Fruit fly (Drosophila melanogaster) whole organism, prepupa: Measurements from ENCODE around the gene CG9368.

Source experiments
- CG10669 ChIP-seq: fragments of 200-800 bp; sonication (Bioruptor generic); optimal IDR thresholded peaks from 3 replicates; lab custom pipeline; 2018; ENCODE audit warnings: missing biosample characterization, mild to moderate bottlenecking, missing genetic modification characterization, moderate library complexity
- CG11294 ChIP-seq: fragments of 200-800 bp; sonication (Bioruptor generic); IDR thresholded peaks from 2 replicates; pipeline ENCODE4 v1.3.6; 2022; ENCODE audit warnings: missing biosample characterization, missing genetic modification characterization
- CG11762 ChIP-seq: fragments of 200-800 bp; sonication (Bioruptor generic); optimal IDR thresholded peaks from 3 replicates; lab custom pipeline; 2016; ENCODE audit warnings: missing biosample characterization, missing genetic modification characterization; ENCODE audit not compliant: insufficient read depth
- CG31627 ChIP-seq: fragments of 200-800 bp; sonication (Bioruptor generic); optimal IDR thresholded peaks from 3 replicates; lab custom pipeline; 2016; ENCODE audit warnings: missing biosample characterization, missing genetic modification characterization
- CG34406 ChIP-seq: fragments of 200-800 bp; sonication (Bioruptor generic); optimal IDR thresholded peaks from 3 replicates; lab custom pipeline; 2016; ENCODE audit warnings: missing biosample characterization, missing genetic modification characterization
- CG3919 ChIP-seq: fragments of 200-800 bp; sonication (Bioruptor generic); optimal IDR thresholded peaks from 3 replicates; lab custom pipeline; 2016; ENCODE audit warnings: missing biosample characterization, missing genetic modification characterization
- CG4318 ChIP-seq: fragments of 200-800 bp; sonication (Bioruptor generic); optimal IDR thresholded peaks from 3 replicates; lab custom pipeline; 2017; ENCODE audit warnings: missing biosample characterization, mild to moderate bottlenecking, missing genetic modification characterization
- CG6163 ChIP-seq: fragments of 200-800 bp; sonication (Bioruptor generic); IDR thresholded peaks from 3 replicates; pipeline ENCODE4 v1.3.6; 2022; ENCODE audit warnings: missing biosample characterization, missing genetic modification characterization
- CG6792 ChIP-seq: fragments of 200-800 bp; sonication (Bioruptor generic); optimal IDR thresholded peaks from 3 replicates; lab custom pipeline; 2016; ENCODE audit warnings: missing biosample characterization, missing genetic modification characterization
- CG7368 ChIP-seq: fragments of 200-800 bp; sonication (Bioruptor generic); optimal IDR thresholded peaks from 3 replicates; lab custom pipeline; 2016; ENCODE audit warnings: missing biosample characterization, missing genetic modification characterization
- CG8119 ChIP-seq: fragments of 200-800 bp; sonication (Bioruptor generic); IDR thresholded peaks from 3 replicates; pipeline ENCODE4 v1.3.6; 2022; ENCODE audit warnings: missing biosample characterization, missing genetic modification characterization
- CG8319 ChIP-seq: fragments of 200-800 bp; sonication (Bioruptor generic); optimal IDR thresholded peaks from 3 replicates; lab custom pipeline; 2016; ENCODE audit warnings: missing biosample characterization, missing genetic modification characterization
- CG8632 ChIP-seq: fragments of 200-800 bp; sonication (Bioruptor generic); optimal IDR thresholded peaks from 3 replicates; lab custom pipeline; 2016; ENCODE audit warnings: missing biosample characterization, missing genetic modification characterization
- Eip78C ChIP-seq: fragments of 200-800 bp; sonication (Bioruptor generic); peaks from one replicate; lab custom pipeline; 2016; ENCODE audit warnings: missing biosample characterization, missing genetic modification characterization
- Eip93F ChIP-seq: fragments of 200-800 bp; sonication (Bioruptor generic); optimal IDR thresholded peaks from 2 replicates; lab custom pipeline; 2016; ENCODE audit warnings: missing biosample characterization, mild to moderate bottlenecking, missing genetic modification characterization
- Gug ChIP-seq: fragments of 200-800 bp; sonication (Bioruptor generic); IDR thresholded peaks from 2 replicates; pipeline ENCODE4 v1.3.6; 2022; ENCODE audit warnings: missing biosample characterization, missing genetic modification characterization
- Hr38 ChIP-seq: sonication (Bioruptor generic); optimal IDR thresholded peaks from 2 replicates; lab custom pipeline; 2016; ENCODE audit warnings: missing biosample characterization, missing genetic modification characterization
- Hr4 ChIP-seq: fragments of 200-800 bp; sonication (Bioruptor generic); optimal IDR thresholded peaks from 3 replicates; lab custom pipeline; 2016; ENCODE audit warnings: missing biosample characterization, missing genetic modification characterization
- Met ChIP-seq: fragments of 200-800 bp; sonication (Bioruptor generic); optimal IDR thresholded peaks from 3 replicates; lab custom pipeline; 2016; ENCODE audit warnings: missing biosample characterization, missing genetic modification characterization
- OdsH ChIP-seq: fragments of 200-800 bp; sonication (Bioruptor generic); optimal IDR thresholded peaks from 3 replicates; lab custom pipeline; 2016; ENCODE audit warnings: missing biosample characterization, missing genetic modification characterization
- Smox ChIP-seq: fragments of 200-800 bp; sonication (Bioruptor generic); optimal IDR thresholded peaks from 3 replicates; lab custom pipeline; 2016; ENCODE audit warnings: missing biosample characterization, missing genetic modification characterization
- Sox102F ChIP-seq: fragments of 200-800 bp; sonication (Bioruptor generic); optimal IDR thresholded peaks from 2 replicates; lab custom pipeline; 2016; ENCODE audit warnings: missing biosample characterization, mild to moderate bottlenecking, missing genetic modification characterization
- Sox14 ChIP-seq: fragments of 200-800 bp; sonication (Bioruptor generic); optimal IDR thresholded peaks from 3 replicates; lab custom pipeline; 2016; ENCODE audit warnings: missing biosample characterization, missing genetic modification characterization
- achi ChIP-seq: fragments of 200-800 bp; sonication (Bioruptor generic); optimal IDR thresholded peaks from 3 replicates; lab custom pipeline; 2016; ENCODE audit warnings: missing biosample characterization, missing genetic modification characterization
- acj6 ChIP-seq: fragments of 200-800 bp; sonication (Bioruptor generic); optimal IDR thresholded peaks from 3 replicates; lab custom pipeline; 2016; ENCODE audit warnings: missing biosample characterization, missing genetic modification characterization
- dac ChIP-seq: fragments of 200-800 bp; sonication (Bioruptor generic); optimal IDR thresholded peaks from 2 replicates; lab custom pipeline; 2017; ENCODE audit warnings: missing biosample characterization, mild to moderate bottlenecking, missing genetic modification characterization
- eg ChIP-seq: fragments of 200-800 bp; sonication (Bioruptor generic); IDR thresholded peaks from 3 replicates; pipeline ENCODE4 v1.3.6; 2022; ENCODE audit warnings: missing biosample characterization, missing genetic modification characterization
- esn ChIP-seq: fragments of 200-800 bp; sonication (Bioruptor generic); optimal IDR thresholded peaks from 2 replicates; lab custom pipeline; 2016; ENCODE audit warnings: missing biosample characterization, mild to moderate bottlenecking, missing genetic modification characterization, moderate library complexity
- fd59A ChIP-seq: fragments of 200-800 bp; sonication (Bioruptor generic); optimal IDR thresholded peaks from 2 replicates; lab custom pipeline; 2017; ENCODE audit warnings: missing biosample characterization, mild to moderate bottlenecking, missing genetic modification characterization, missing genetic modification reagents
- fd85E ChIP-seq: fragments of 200-800 bp; sonication (Bioruptor generic); optimal IDR thresholded peaks from 3 replicates; lab custom pipeline; 2016; ENCODE audit warnings: missing biosample characterization, missing genetic modification characterization
- fkh ChIP-seq: fragments of 200-800 bp; sonication (Bioruptor generic); optimal IDR thresholded peaks from 3 replicates; lab custom pipeline; 2017; ENCODE audit warnings: missing biosample characterization, mild to moderate bottlenecking, missing genetic modification characterization, moderate library complexity
- pdm3 ChIP-seq: fragments of 200-800 bp; sonication (Bioruptor generic); optimal IDR thresholded peaks from 3 replicates; lab custom pipeline; 2016; ENCODE audit warnings: missing biosample characterization, missing genetic modification characterization
- svp ChIP-seq: fragments of 200-800 bp; sonication (Bioruptor generic); peaks from one replicate; lab custom pipeline; 2016; ENCODE audit warnings: missing biosample characterization, missing genetic modification characterization
- topi ChIP-seq: fragments of 200-800 bp; sonication (Bioruptor generic); optimal IDR thresholded peaks from 3 replicates; lab custom pipeline; 2016; ENCODE audit warnings: missing biosample characterization, missing genetic modification characterization
- vri ChIP-seq: fragments of 200-800 bp; sonication (Bioruptor generic); optimal IDR thresholded peaks from 3 replicates; lab custom pipeline; 2016; ENCODE audit warnings: missing biosample characterization, mild to moderate bottlenecking, missing genetic modification characterization

CG9368 gene

dm6 chr3L:19574452-19574851 lies 27.0 kb upstream of the CG9368 start:
- TF ChIP-seq eg, result no peak
- TF ChIP-seq vri (GFP tag; lab: Kevin White, UChicago), result no peak
- TF ChIP-seq topi (GFP tag; lab: Kevin White, UChicago), result no peak
- no peak for TF ChIP-seq dac (GFP tag; lab: Kevin White, UChicago)

dm6 chr3L:19575650-19576049 lies 25.8 kb upstream of the CG9368 start:
- peak; percentile 30 for TF ChIP-seq Sox102F (GFP tag; lab: Kevin White, UChicago)
- peak; percentile 14 for TF ChIP-seq CG6792 (GFP tag; lab: Kevin White, UChicago)
- TF ChIP-seq Hr38 (GFP tag; lab: Kevin White, UChicago), result no peak
- TF ChIP-seq Smox (GFP tag; lab: Kevin White, UChicago), result peak; percentile 14
- no peak for TF ChIP-seq OdsH (GFP tag; lab: Kevin White, UChicago)
- peak; percentile 7 for TF ChIP-seq CG7368 (GFP tag; lab: Kevin White, UChicago)
- peak; percentile 50 for TF ChIP-seq Met (GFP tag; lab: Kevin White, UChicago)
- TF ChIP-seq CG4318 (GFP tag; lab: Kevin White, UChicago), result no peak
- TF ChIP-seq CG31627 (GFP tag; lab: Kevin White, UChicago), result peak; percentile 3
- no peak for TF ChIP-seq eg
- peak; percentile 20 for TF ChIP-seq Eip78C
- no peak for TF ChIP-seq CG11294 (GFP tag; lab: Robert Waterston, UW)
- TF ChIP-seq achi, result peak; percentile 17
- TF ChIP-seq CG8632 (GFP tag; lab: Kevin White, UChicago), result peak; percentile 29
- TF ChIP-seq Gug (GFP tag; lab: Robert Waterston, UW), result no peak
- no peak for TF ChIP-seq CG6163 (GFP tag; lab: Robert Waterston, UW)
- TF ChIP-seq fkh, result peak; percentile 94
- peak; percentile 25 for TF ChIP-seq svp (GFP tag; lab: Kevin White, UChicago)
- TF ChIP-seq CG3919, result no peak
- peak; percentile 64 for TF ChIP-seq vri (GFP tag; lab: Kevin White, UChicago)
- no peak for TF ChIP-seq CG34406 (GFP tag; lab: Kevin White, UChicago)
- peak; percentile 44 for TF ChIP-seq esn (GFP tag; lab: Kevin White, UChicago)
- TF ChIP-seq fd59A (GFP tag; lab: Kevin White, UChicago), result no peak
- TF ChIP-seq pdm3 (GFP tag; lab: Kevin White, UChicago), result peak; percentile 4
- TF ChIP-seq Sox14 (GFP tag; lab: Kevin White, UChicago), result no peak

dm6 chr3L:19579346-19579745 lies 22.1 kb upstream of the CG9368 start:
- no peak for TF ChIP-seq Eip93F (GFP tag; lab: Kevin White, UChicago)
- TF ChIP-seq CG6792 (GFP tag; lab: Kevin White, UChicago), result no peak
- no peak for TF ChIP-seq Sox102F (GFP tag; lab: Kevin White, UChicago)
- TF ChIP-seq CG8119 (GFP tag; lab: Robert Waterston, UW), result no peak
- TF ChIP-seq acj6, result no peak
- no peak for TF ChIP-seq vri (GFP tag; lab: Kevin White, UChicago)
- TF ChIP-seq fd59A (GFP tag; lab: Kevin White, UChicago), result no peak
- TF ChIP-seq fd85E (GFP tag; lab: Kevin White, UChicago), result no peak
- TF ChIP-seq Hr38 (GFP tag; lab: Kevin White, UChicago), result no peak
- TF ChIP-seq CG3919, result no peak
- no peak for TF ChIP-seq CG11762 (GFP tag; lab: Kevin White, UChicago)
- TF ChIP-seq dac (GFP tag; lab: Kevin White, UChicago), result no peak
- no peak for TF ChIP-seq CG10669
- TF ChIP-seq Hr4 (GFP tag; lab: Kevin White, UChicago), result no peak
- TF ChIP-seq CG8319 (GFP tag; lab: Kevin White, UChicago), result no peak
- TF ChIP-seq, all 60 proteins: peak for 0

- TF ChIP-seq Eip78C, result peak; percentile 6
- no peak for TF ChIP-seq Hr38 (GFP tag; lab: Kevin White, UChicago)
These were observed 20.7 kb upstream of the CG9368 start for dm6 chr3L:19580709-19581227.
